Fruit fly (Drosophila melanogaster): ENCODE measurements around the gene TyrR.

The TyrR gene

dm6 chr3R:17803025-17803424 lies 40.0 kb upstream of the TyrR start, which contains the start of gene CG17806 (continued):
- TF ChIP-seq jumu (GFP tag; optimal IDR thresholded peaks at IDR 0.05), result no peak
- TF ChIP-seq CG10267 (tag; optimal IDR thresholded peaks at IDR 0.05), result peak; percentile 2
- no peak for TF ChIP-seq z (GFP tag; IDR thresholded peaks at IDR 0.05)
- no peak for TF ChIP-seq nau (GFP tag; optimal IDR thresholded peaks at IDR 0.05)
- no peak for TF ChIP-seq salm (tag; optimal IDR thresholded peaks at IDR 0.05)
- no peak for TF ChIP-seq yki (optimal IDR thresholded peaks at IDR 0.05)
- no peak for TF ChIP-seq CG17829 (tag; optimal IDR thresholded peaks at IDR 0.05)
- TF ChIP-seq MBD-R2 (GFP tag; IDR thresholded peaks at IDR 0.05), result peak; percentile 64
- TF ChIP-seq CG3838 (GFP tag; optimal IDR thresholded peaks at IDR 0.05), result no peak
- TF ChIP-seq CG5180 (GFP tag; optimal IDR thresholded peaks at IDR 0.05), result no peak
- no peak for TF ChIP-seq lbe (GFP tag; optimal IDR thresholded peaks at IDR 0.05)
- no peak for TF ChIP-seq CG9817 (tag; optimal IDR thresholded peaks at IDR 0.05)
- no peak for TF ChIP-seq Ssrp (tag; optimal IDR thresholded peaks at IDR 0.05)
- TF ChIP-seq nerfin-2 (GFP tag; IDR thresholded peaks at IDR 0.05; ENCODE audit: partially characterized antibody), result no peak
- no peak for TF ChIP-seq Xbp1 (GFP tag; optimal IDR thresholded peaks at IDR 0.05)
- TF ChIP-seq Hr3 (GFP tag; optimal IDR thresholded peaks at IDR 0.05), result no peak
- no peak for TF ChIP-seq bowl (GFP tag; IDR thresholded peaks at IDR 0.05)
- no peak for TF ChIP-seq nom (GFP tag; optimal IDR thresholded peaks at IDR 0.05)
- no peak for TF ChIP-seq CG11247 (GFP tag; IDR thresholded peaks at IDR 0.05)
- no peak for TF ChIP-seq ATbp (GFP tag; optimal IDR thresholded peaks at IDR 0.05)
- TF ChIP-seq HHEX (GFP tag; optimal IDR thresholded peaks at IDR 0.05), result no peak
- no peak for TF ChIP-seq Nf-YB (GFP tag; optimal IDR thresholded peaks at IDR 0.05)
- no peak for TF ChIP-seq CG11696 (GFP tag; IDR thresholded peaks at IDR 0.05)
- no peak for TF ChIP-seq BtbVII (GFP tag; optimal IDR thresholded peaks at IDR 0.05)
- TF ChIP-seq CG12071 (GFP tag; optimal IDR thresholded peaks at IDR 0.05), result no peak
- no peak for TF ChIP-seq pfk (GFP tag; optimal IDR thresholded peaks at IDR 0.05)
- TF ChIP-seq CG6765 (GFP tag; optimal IDR thresholded peaks at IDR 0.05), result no peak
- no peak for TF ChIP-seq onecut (GFP tag; IDR thresholded peaks at IDR 0.05)
- TF ChIP-seq sisA (GFP tag; IDR thresholded peaks at IDR 0.05), result no peak
- TF ChIP-seq p53 (GFP tag; optimal IDR thresholded peaks at IDR 0.05), result no peak
- TF ChIP-seq wdn (GFP tag; IDR thresholded peaks at IDR 0.05), result no peak
- no peak for TF ChIP-seq CG12744 (GFP tag; optimal IDR thresholded peaks at IDR 0.05)
- no peak for TF ChIP-seq tio (GFP tag; optimal IDR thresholded peaks at IDR 0.05)
- TF ChIP-seq CG7271 (tag; optimal IDR thresholded peaks at IDR 0.05), result no peak
- TF ChIP-seq CG18011 (GFP tag; optimal IDR thresholded peaks at IDR 0.05), result no peak
- no peak for TF ChIP-seq CG34376 (GFP tag; optimal IDR thresholded peaks at IDR 0.05)
- no peak for TF ChIP-seq CG12236 (GFP tag; optimal IDR thresholded peaks at IDR 0.05)
- TF ChIP-seq pnt (GFP tag; optimal IDR thresholded peaks at IDR 0.05), result no peak
- TF ChIP-seq CG10654 (GFP tag; optimal IDR thresholded peaks at IDR 0.05), result no peak
- TF ChIP-seq CG13624 (GFP tag; optimal IDR thresholded peaks at IDR 0.05), result no peak
- TF ChIP-seq CG2202 (tag; optimal IDR thresholded peaks at IDR 0.05), result no peak
- TF ChIP-seq H2.0 (GFP tag; IDR thresholded peaks at IDR 0.05), result no peak
- TF ChIP-seq CG10274 (GFP tag; optimal IDR thresholded peaks at IDR 0.05), result no peak
- TF ChIP-seq CG18262 (tag; optimal IDR thresholded peaks at IDR 0.05), result no peak
- TF ChIP-seq Dfd (GFP tag; optimal IDR thresholded peaks at IDR 0.05), result no peak
- TF ChIP-seq ind (GFP tag; optimal IDR thresholded peaks at IDR 0.05), result no peak
- no peak for TF ChIP-seq CG7928 (GFP tag; optimal IDR thresholded peaks at IDR 0.05)
- no peak for TF ChIP-seq CG15073 (GFP tag; optimal IDR thresholded peaks at IDR 0.05)
- TF ChIP-seq pho (GFP tag; optimal IDR thresholded peaks at IDR 0.05), result no peak
- no peak for TF ChIP-seq cad (GFP tag; optimal IDR thresholded peaks at IDR 0.05)
- no peak for TF ChIP-seq Ravus (GFP tag; IDR thresholded peaks at IDR 0.05)
- no peak for TF ChIP-seq tna (GFP tag; IDR thresholded peaks at IDR 0.05; ENCODE audit: partially characterized antibody)
- no peak for TF ChIP-seq Drgx (GFP tag; IDR thresholded peaks at IDR 0.05)

Measured in whole organism, embryonic.